Fruit fly (Drosophila melanogaster) whole organism, embryonic: ENCODE data around the gene Hrs.

ENCODE experiments used
- Atf3 ChIP-seq: fragments of 200-800 bp; sonication (Bioruptor generic); optimal IDR thresholded peaks from 3 replicates; lab custom pipeline; 2016; ENCODE audit warnings: missing biosample characterization, missing genetic modification characterization
- Bteb2 ChIP-seq: fragments of 200-800 bp; sonication (Bioruptor generic); optimal IDR thresholded peaks from 2 replicates; lab custom pipeline; 2016; ENCODE audit warnings: missing biosample characterization, missing genetic modification characterization
- CG10366 ChIP-seq: fragments of 200-800 bp; sonication (Bioruptor generic); IDR thresholded peaks from 2 replicates; pipeline ENCODE4 v1.3.6; 2022; ENCODE audit warnings: missing biosample characterization, missing genetic modification characterization
- CG10565 ChIP-seq: fragments of 200-800 bp; sonication (Bioruptor generic); optimal IDR thresholded peaks from 3 replicates; lab custom pipeline; 2016; ENCODE audit warnings: missing biosample characterization, mild to moderate bottlenecking, missing genetic modification characterization
- CG11247 ChIP-seq: fragments of 200-800 bp; sonication (Bioruptor generic); IDR thresholded peaks from 2 replicates; pipeline ENCODE4 v1.3.6; 2022; ENCODE audit warnings: missing biosample characterization, missing genetic modification characterization
- CG12744 ChIP-seq: fragments of 200-800 bp; sonication (Bioruptor generic); optimal IDR thresholded peaks from 2 replicates; lab custom pipeline; 2016; ENCODE audit warnings: missing biosample characterization, missing genetic modification characterization
- CG18011 ChIP-seq: fragments of 200-800 bp; sonication (Bioruptor generic); optimal IDR thresholded peaks from 2 replicates; lab custom pipeline; 2017; ENCODE audit warnings: missing biosample characterization, missing genetic modification characterization, mild to moderate bottlenecking, moderate library complexity, missing genotype
- CG2202 ChIP-seq: fragments of 200-800 bp; sonication (Bioruptor generic); optimal IDR thresholded peaks from 2 replicates; lab custom pipeline; 2018; ENCODE audit warnings: missing biosample characterization, mild to moderate bottlenecking, missing genetic modification characterization
- CG31365 ChIP-seq: fragments of 200-800 bp; sonication (Bioruptor generic); optimal IDR thresholded peaks from 2 replicates; lab custom pipeline; 2018; ENCODE audit warnings: missing biosample characterization, mild to moderate bottlenecking, missing genetic modification characterization
- CG31441 ChIP-seq: fragments of 200-800 bp; sonication (Bioruptor generic); IDR thresholded peaks from 2 replicates; pipeline ENCODE4 v1.3.6; 2022; ENCODE audit warnings: missing biosample characterization, missing genetic modification characterization
- CG32772 ChIP-seq: fragments of 200-800 bp; sonication (Bioruptor generic); IDR thresholded peaks from 2 replicates; pipeline ENCODE4 v1.3.6; 2022; ENCODE audit warnings: missing biosample characterization, missing genetic modification characterization
- CG33557 ChIP-seq: fragments of 200-800 bp; sonication (Bioruptor generic); optimal IDR thresholded peaks from 2 replicates; lab custom pipeline; 2019; ENCODE audit warnings: missing biosample characterization, mild to moderate bottlenecking, missing genetic modification characterization, moderate library complexity
- CG4328 ChIP-seq: fragments of 200-800 bp; sonication (Bioruptor generic); optimal IDR thresholded peaks from 3 replicates; lab custom pipeline; 2017; ENCODE audit warnings: missing biosample characterization, missing genetic modification reagents, missing genetic modification characterization
- CG6765 ChIP-seq: fragments of 200-800 bp; sonication (Bioruptor generic); optimal IDR thresholded peaks from 3 replicates; lab custom pipeline; 2017; ENCODE audit warnings: missing biosample characterization, mild to moderate bottlenecking, missing genetic modification characterization
- CG7786 ChIP-seq: fragments of 200-800 bp; sonication (Bioruptor generic); optimal IDR thresholded peaks from 2 replicates; lab custom pipeline; 2016; ENCODE audit warnings: missing biosample characterization, missing genetic modification characterization
- CG8359 ChIP-seq: fragments of 200-800 bp; sonication (Bioruptor generic); optimal IDR thresholded peaks from 2 replicates; lab custom pipeline; 2017; ENCODE audit warnings: missing biosample characterization, mild to moderate bottlenecking, missing genetic modification characterization, borderline replicate concordance
- CG8388 ChIP-seq: fragments of 200-800 bp; sonication (Bioruptor generic); optimal IDR thresholded peaks from 2 replicates; lab custom pipeline; 2019; ENCODE audit warnings: missing biosample characterization, mild to moderate bottlenecking, missing genetic modification characterization, moderate library complexity
- CoRest ChIP-seq: fragments of 200-800 bp; sonication (Bioruptor generic); optimal IDR thresholded peaks from 3 replicates; lab custom pipeline; 2018; ENCODE audit warnings: missing biosample characterization, mild to moderate bottlenecking, missing genetic modification characterization, moderate library complexity
- Dip3 ChIP-seq: fragments of 200-800 bp; sonication (Bioruptor generic); optimal IDR thresholded peaks from 3 replicates; lab custom pipeline; 2016; ENCODE audit warnings: missing biosample characterization, missing genetic modification characterization
- Dll ChIP-seq: fragments of 200-800 bp; sonication (Bioruptor generic); IDR thresholded peaks from 4 replicates; pipeline ENCODE4 v1.3.6; 2022; ENCODE audit warnings: missing biosample characterization, missing genetic modification characterization; ENCODE audit not compliant: partially characterized antibody
- Doc2 ChIP-seq: fragments of 200-800 bp; sonication (Bioruptor generic); IDR thresholded peaks from 2 replicates; pipeline ENCODE4 v1.3.6; 2022; ENCODE audit warnings: missing biosample characterization, missing genetic modification characterization
- Eip74EF ChIP-seq, 2 experiments: fragments of 200-800 bp in 1 of 2; fragments of >200 bp in 1 of 2; sonication (Bioruptor generic) in 1 of 2; optimal IDR thresholded peaks; 2 replicates each; lab custom pipeline; 2017 to 2019; ENCODE audit warnings: missing biosample characterization in 2 of 2, missing genetic modification characterization in 2 of 2, mild to moderate bottlenecking in 1 of 2, moderate library complexity in 1 of 2
- HLH54F ChIP-seq: fragments of 200-800 bp; sonication (Bioruptor generic); optimal IDR thresholded peaks from 3 replicates; lab custom pipeline; 2016; ENCODE audit warnings: missing biosample characterization, missing genetic modification characterization
- NK7.1 ChIP-seq: fragments of 200-800 bp; sonication (Bioruptor generic); optimal IDR thresholded peaks from 3 replicates; lab custom pipeline; 2016; ENCODE audit warnings: missing biosample characterization, missing genetic modification characterization
- Sox100B ChIP-seq: fragments of 200-800 bp; sonication (Bioruptor generic); optimal IDR thresholded peaks from 3 replicates; lab custom pipeline; 2018; ENCODE audit warnings: missing biosample characterization, mild to moderate bottlenecking, missing genetic modification characterization
- Sry-δ ChIP-seq: fragments of 200-800 bp; sonication (Bioruptor generic); optimal IDR thresholded peaks from 2 replicates; lab custom pipeline; 2016; ENCODE audit warnings: missing biosample characterization, missing genetic modification characterization
- TFAM ChIP-seq: fragments of 200-800 bp; sonication (Bioruptor generic); optimal IDR thresholded peaks from 2 replicates; lab custom pipeline; 2017; ENCODE audit warnings: missing biosample characterization, missing genetic modification characterization, inconsistent platforms
- Tbp ChIP-seq: fragments of >200 bp; optimal IDR thresholded peaks from 2 replicates; lab custom pipeline; 2018; ENCODE audit warnings: missing biosample characterization, missing genetic modification characterization
- aop ChIP-seq: fragments of 200-800 bp; sonication (Bioruptor generic); IDR thresholded peaks from 2 replicates; pipeline ENCODE4 v1.3.6; 2022; ENCODE audit warnings: missing biosample characterization, missing genetic modification characterization
- ara ChIP-seq: fragments of 200-800 bp; sonication (Bioruptor generic); IDR thresholded peaks from 2 replicates; pipeline ENCODE4 v1.3.6; 2022; ENCODE audit warnings: missing biosample characterization, missing genetic modification characterization
- ato ChIP-seq: fragments of 200-800 bp; sonication (Bioruptor generic); IDR thresholded peaks from 2 replicates; pipeline ENCODE4 v1.3.6; 2022; ENCODE audit warnings: missing biosample characterization, missing genetic modification characterization; ENCODE audit not compliant: partially characterized antibody
- bab2 ChIP-seq: fragments of 200-800 bp; sonication (Bioruptor generic); optimal IDR thresholded peaks from 2 replicates; lab custom pipeline; 2016; ENCODE audit warnings: missing biosample characterization, missing genetic modification characterization
- br ChIP-seq: fragments of >200 bp; optimal IDR thresholded peaks from 2 replicates; lab custom pipeline; 2017
- bsh ChIP-seq, 2 experiments: fragments of 200-800 bp; sonication (Bioruptor generic); optimal IDR thresholded peaks; 2 replicates each; lab custom pipeline; 2017 to 2018; ENCODE audit warnings: mild to moderate bottlenecking in 2 of 2, missing biosample characterization in 2 of 2, missing genetic modification characterization in 2 of 2, moderate library complexity in 1 of 2
- cato ChIP-seq: fragments of 200-800 bp; sonication (Bioruptor generic); optimal IDR thresholded peaks from 2 replicates; lab custom pipeline; 2016; ENCODE audit warnings: missing biosample characterization, missing genetic modification characterization, borderline replicate concordance
- chinmo ChIP-seq: fragments of 200-800 bp; sonication (Bioruptor generic); IDR thresholded peaks from 4 replicates; pipeline ENCODE4 v1.3.6; 2022; ENCODE audit warnings: missing biosample characterization, missing genetic modification characterization; ENCODE audit not compliant: partially characterized antibody
- crc ChIP-seq: fragments of 200-800 bp; sonication (Bioruptor generic); optimal IDR thresholded peaks from 2 replicates; lab custom pipeline; 2016; ENCODE audit warnings: missing biosample characterization, missing genetic modification characterization
- da ChIP-seq: fragments of 200-800 bp; sonication (Bioruptor generic); optimal IDR thresholded peaks from 2 replicates; lab custom pipeline; 2016; ENCODE audit warnings: missing biosample characterization, missing genetic modification characterization
- dimm ChIP-seq: fragments of 200-800 bp; sonication (Bioruptor generic); IDR thresholded peaks from 2 replicates; pipeline ENCODE4 v1.3.6; 2022; ENCODE audit warnings: missing biosample characterization, missing genetic modification characterization
- fd102C ChIP-seq: fragments of 200-800 bp; sonication (Bioruptor generic); optimal IDR thresholded peaks from 2 replicates; lab custom pipeline; 2018; ENCODE audit warnings: missing biosample characterization, mild to moderate bottlenecking, missing genetic modification characterization, moderate library complexity
- oc ChIP-seq: fragments of 200-800 bp; sonication (Bioruptor generic); optimal IDR thresholded peaks from 2 replicates; lab custom pipeline; 2018; ENCODE audit warnings: missing biosample characterization, mild to moderate bottlenecking, missing genetic modification characterization, moderate library complexity
- odd ChIP-seq: fragments of 200-800 bp; sonication (Bioruptor generic); optimal IDR thresholded peaks from 2 replicates; lab custom pipeline; 2017; ENCODE audit warnings: missing biosample characterization, mild to moderate bottlenecking, missing genetic modification characterization
- onecut ChIP-seq: fragments of 200-800 bp; sonication (Bioruptor generic); IDR thresholded peaks from 2 replicates; pipeline ENCODE4 v1.3.6; 2022; ENCODE audit warnings: missing biosample characterization, missing genetic modification characterization
- peb ChIP-seq: fragments of 200-800 bp; sonication (Bioruptor generic); IDR thresholded peaks from 2 replicates; pipeline ENCODE4 v1.3.6; 2022; ENCODE audit warnings: missing biosample characterization, missing genetic modification characterization
- pnt ChIP-seq: fragments of 200-800 bp; sonication (Bioruptor generic); optimal IDR thresholded peaks from 3 replicates; lab custom pipeline; 2016; ENCODE audit warnings: missing biosample characterization, missing genetic modification characterization
- prd ChIP-seq, 3 experiments: fragments of >200 bp in 2 of 3; fragments of 200-800 bp in 1 of 3; sonication (Bioruptor generic) in 1 of 3; optimal IDR thresholded peaks in 2 of 3; IDR thresholded peaks in 1 of 3; 2 replicates in 2 of 3; 3 replicates in 1 of 3; pipeline versions ENCODE4 v1.3.6 to Lab custom; 2017 to 2022; ENCODE audit warnings: missing biosample characterization in 1 of 3, missing genetic modification characterization in 1 of 3
- stwl ChIP-seq: fragments of 200-800 bp; sonication (Bioruptor generic); optimal IDR thresholded peaks from 3 replicates; lab custom pipeline; 2018; ENCODE audit warnings: missing biosample characterization, mild to moderate bottlenecking, missing genetic modification characterization, moderate library complexity
- tna ChIP-seq: fragments of 200-800 bp; sonication (Bioruptor generic); IDR thresholded peaks from 2 replicates; pipeline ENCODE4 v1.3.6; 2022; ENCODE audit warnings: missing biosample characterization, missing genetic modification characterization; ENCODE audit not compliant: partially characterized antibody
- unc-4 ChIP-seq: fragments of 200-800 bp; sonication (Bioruptor generic); IDR thresholded peaks from 2 replicates; pipeline ENCODE4 v1.3.6; 2022; ENCODE audit warnings: missing biosample characterization, missing genetic modification characterization; ENCODE audit not compliant: partially characterized antibody
- z ChIP-seq: fragments of 200-800 bp; sonication (Bioruptor generic); IDR thresholded peaks from 3 replicates; pipeline ENCODE4 v1.3.6; 2022; ENCODE audit warnings: missing biosample characterization, missing genetic modification characterization

Hrs gene

dm6 chr2L:2751904-2752459, 12.2 kb downstream of the Hrs start, which contains the start of gene Bacc (continued):
- TF ChIP-seq CG8388 (GFP tag; lab: Kevin White, UChicago), result peak; percentile 77
- TF ChIP-seq CG11247, result no peak
- TF ChIP-seq pnt (GFP tag; lab: Kevin White, UChicago), result peak; percentile 72
- peak; percentile 65 for TF ChIP-seq CG12744 (GFP tag; lab: Kevin White, UChicago)
- TF ChIP-seq odd (GFP tag; lab: Kevin White, UChicago), result peak; percentile 82
- TF ChIP-seq CG7786 (GFP tag; lab: Kevin White, UChicago), result peak; percentile 93
- no peak for TF ChIP-seq CG31441 (GFP tag; lab: Robert Waterston, UW)
- TF ChIP-seq CG8359, result peak; percentile 65
- peak; percentile 86 for TF ChIP-seq Bteb2 (GFP tag; lab: Kevin White, UChicago)
- TF ChIP-seq onecut (GFP tag; lab: Robert Waterston, UW), result peak; percentile 65; the same call in 1 of the 2 replicates
- no peak for TF ChIP-seq fd102C (GFP tag; lab: Kevin White, UChicago)
- peak; percentile 80 for TF ChIP-seq bab2 (GFP tag; lab: Kevin White, UChicago)
- TF ChIP-seq stwl (tag; lab: Kevin White, UChicago), result no peak
- TF ChIP-seq CG31365, result peak; percentile 25
- no peak for TF ChIP-seq Doc2 (GFP tag; lab: Robert Waterston, UW)
- TF ChIP-seq CG33557 (GFP tag; lab: Kevin White, UChicago), result peak; percentile 38
- TF ChIP-seq ara (GFP tag; lab: Robert Waterston, UW), result no peak
- TF ChIP-seq CG2202 (tag; lab: Kevin White, UChicago), result peak; percentile 41
- TF ChIP-seq tna, result no peak
- peak; percentile 80 for TF ChIP-seq CG18011 (GFP tag; lab: Kevin White, UChicago)
- peak; percentile 87 for TF ChIP-seq Dip3 (GFP tag; lab: Kevin White, UChicago)
- no peak for TF ChIP-seq peb (GFP tag; lab: Robert Waterston, UW)
- TF ChIP-seq Eip74EF (GFP tag; optimal IDR thresholded peaks at IDR 0.05; lab: Kevin White, UChicago), result no peak
- TF ChIP-seq bsh (GFP tag; optimal IDR thresholded peaks at IDR 0.05; lab: Kevin White, UChicago), result peak; percentile 79 to 99
- TF ChIP-seq Sry-δ (GFP tag; lab: Kevin White, UChicago), result peak; percentile 52
- TF ChIP-seq oc (tag; lab: Kevin White, UChicago), result peak; percentile 55
- no peak for TF ChIP-seq br
- TF ChIP-seq CG4328 (GFP tag; lab: Kevin White, UChicago), result peak; percentile 83
- TF ChIP-seq TFAM, result peak; percentile 38
- no peak for TF ChIP-seq dimm (GFP tag; lab: Robert Waterston, UW)
- peak; percentile 73 for TF ChIP-seq CG6765 (GFP tag; lab: Kevin White, UChicago)
- TF ChIP-seq Tbp (GFP tag; lab: Kevin White, UChicago), result no peak
- peak; percentile 86 for TF ChIP-seq da (GFP tag; lab: Kevin White, UChicago)
- TF ChIP-seq crc (GFP tag; lab: Kevin White, UChicago), result peak; percentile 90
- no peak for TF ChIP-seq CG10366 (GFP tag; lab: Robert Waterston, UW)
- TF ChIP-seq aop (GFP tag; lab: Robert Waterston, UW), result no peak
- TF ChIP-seq HLH54F, result peak; percentile 89
- TF ChIP-seq cato (GFP tag; lab: Kevin White, UChicago), result peak; percentile 61
- TF ChIP-seq unc-4 (GFP tag; lab: Robert Waterston, UW), result no peak
- peak; percentile 92 for TF ChIP-seq CoRest (tag; lab: Kevin White, UChicago)
- TF ChIP-seq z (GFP tag; lab: Robert Waterston, UW), result no peak
- no peak for TF ChIP-seq prd (optimal IDR thresholded peaks at IDR 0.05; lab: Kevin White, UChicago)
- no peak for TF ChIP-seq prd (GFP tag; IDR thresholded peaks at IDR 0.05; lab: Robert Waterston, UW)
- no peak for TF ChIP-seq chinmo (GFP tag; lab: Robert Waterston, UW)
- peak; percentile 65 for TF ChIP-seq CG10565 (GFP tag; lab: Kevin White, UChicago)
- TF ChIP-seq Dll (GFP tag; lab: Robert Waterston, UW), result no peak
- TF ChIP-seq Sox100B (GFP tag; lab: Kevin White, UChicago), result peak; percentile 92
- no peak for TF ChIP-seq CG32772
- peak; percentile 87 for TF ChIP-seq NK7.1 (GFP tag; lab: Kevin White, UChicago)
- TF ChIP-seq ato (GFP tag; lab: Robert Waterston, UW), result no peak
- peak; percentile 46 for TF ChIP-seq Atf3 (GFP tag; lab: Kevin White, UChicago)
